Fruit fly (Drosophila melanogaster): ENCODE results near the gene CG31029.

DNA sequence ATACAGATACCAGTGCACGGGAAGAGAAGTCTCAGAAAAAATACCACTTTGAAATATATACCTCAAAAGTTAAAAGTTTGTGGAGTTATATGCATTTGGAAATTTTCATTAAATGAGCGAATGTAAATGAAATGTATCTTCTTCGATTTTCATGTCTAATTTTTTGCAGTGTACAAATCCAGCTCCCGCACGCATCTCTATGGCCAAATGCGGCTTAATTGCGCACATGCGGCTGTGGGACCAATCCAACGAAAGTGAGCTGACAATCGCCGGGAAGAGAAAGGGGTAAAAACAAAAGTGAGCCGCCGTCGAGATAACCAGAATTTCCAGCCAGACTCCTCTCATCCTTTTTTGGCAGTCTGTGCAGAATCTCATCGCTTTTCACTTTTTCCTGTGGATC is 32.0 kb upstream of the CG31029 start:
- TF ChIP-seq Mio (GFP tag; optimal IDR thresholded peaks at IDR 0.05) (no peak), usp (GFP tag; optimal IDR thresholded peaks at IDR 0.05) (no peak), HLH106 (tag; optimal IDR thresholded peaks at IDR 0.05) (no peak), psq (GFP tag; optimal IDR thresholded peaks at IDR 0.05) (no peak), Hr78 (GFP tag; optimal IDR thresholded peaks at IDR 0.05) (no peak), br (GFP tag; optimal IDR thresholded peaks at IDR 0.05) (no peak)
